Worm (Caenorhabditis elegans): Measurements from ENCODE around the gene F22F7.2.

DNA sequence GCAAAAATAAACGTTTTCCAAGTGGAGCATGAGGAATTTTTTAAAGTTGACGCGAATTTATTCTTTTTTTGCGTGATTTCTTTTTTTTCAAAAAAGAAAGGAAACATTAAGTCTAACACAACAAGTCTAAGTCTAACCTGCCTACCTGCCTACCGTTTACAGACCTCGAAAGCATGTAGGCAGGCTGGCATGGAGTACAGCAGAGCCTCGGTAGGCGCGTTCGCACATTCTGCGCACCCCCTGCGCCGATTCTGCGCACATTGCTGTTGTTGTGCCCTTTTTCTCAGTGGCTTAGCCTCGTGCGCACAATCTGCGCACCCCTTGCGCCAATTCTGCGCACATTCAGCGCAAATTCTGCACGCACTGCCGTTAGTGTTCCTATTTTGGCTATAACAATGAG is 38.7 kb upstream of the F22F7.2 start:
- TF ChIP-seq flt-1 (GFP tag; IDR thresholded peaks at IDR 0.05) (no peak), ceh-36 (tag; optimal IDR thresholded peaks at IDR 0.05) (no peak), tra-4 (tag; optimal IDR thresholded peaks at IDR 0.05) (no peak), hnd-1 (tag; optimal IDR thresholded peaks at IDR 0.05) (no peak), ceh-13 (GFP tag; optimal IDR thresholded peaks at IDR 0.05) (no peak), ama-1 (optimal IDR thresholded peaks at IDR 0.05) (no peak)

Data from whole organism, early embryonic.